Fruit fly (Drosophila melanogaster): Measurements from ENCODE around the gene Clp.

Gene Clp

DNA sequence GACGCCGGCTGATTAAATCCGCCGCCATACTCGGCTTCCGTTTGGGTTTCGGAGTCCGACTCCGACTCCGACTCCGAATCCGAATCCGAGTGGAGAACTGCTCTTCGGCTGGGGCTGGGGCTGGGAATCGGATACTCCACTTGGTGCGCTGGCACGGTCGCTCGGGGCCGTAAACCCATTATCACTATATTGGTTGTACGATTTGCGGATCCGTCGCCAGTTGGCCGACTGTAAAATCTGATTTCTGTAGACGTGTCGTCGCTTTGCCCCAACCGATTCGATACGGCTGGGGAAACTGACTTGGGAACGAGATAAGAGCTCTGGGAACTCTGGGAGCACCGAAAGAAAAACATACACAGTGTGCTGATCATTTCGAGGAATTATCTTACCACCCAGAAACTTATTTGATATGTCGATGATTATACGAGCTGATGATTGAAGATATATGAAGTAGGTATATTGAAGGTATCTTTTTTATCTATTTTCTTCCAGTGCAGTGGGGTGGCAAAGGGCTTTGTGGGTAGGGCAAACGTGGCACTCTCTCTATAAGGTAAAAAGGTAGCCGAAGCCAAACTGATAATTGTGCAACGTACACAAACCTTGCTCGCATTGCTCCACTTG is 38.2 kb downstream of the Clp start:
- TF ChIP-seq lov (optimal IDR thresholded peaks at IDR 0.05) (no peak), lov (GFP tag; IDR thresholded peaks at IDR 0.05) (no peak), CG10979 (tag; optimal IDR thresholded peaks at IDR 0.05) (peak; percentile 58), CG14441 (GFP tag; IDR thresholded peaks at IDR 0.05) (peak; percentile 67), esg (GFP tag; conservative IDR thresholded peaks at IDR 0.05) (peak; percentile 61), Hr51 (GFP tag; optimal IDR thresholded peaks at IDR 0.05) (peak in 1 of 2 experiments; percentile 55), CG18599 (GFP tag; optimal IDR thresholded peaks at IDR 0.05) (peak; percentile 42), eyg (GFP tag; optimal IDR thresholded peaks at IDR 0.05) (peak; percentile 20), br (optimal IDR thresholded peaks at IDR 0.05) (no peak), Rfx (GFP tag; IDR thresholded peaks at IDR 0.05) (peak; percentile 51), hkb (optimal IDR thresholded peaks at IDR 0.05) (no peak), hkb (GFP tag; IDR thresholded peaks at IDR 0.05) (peak; percentile 75), MESR4 (GFP tag; optimal IDR thresholded peaks at IDR 0.05) (no peak), CG3163 (GFP tag; optimal IDR thresholded peaks at IDR 0.05) (no peak), Neu2 (GFP tag; optimal IDR thresholded peaks at IDR 0.05; ENCODE audit: borderline replicate concordance) (no peak), schlank (tag; optimal IDR thresholded peaks at IDR 0.05) (no peak), Elba2 (GFP tag; optimal IDR thresholded peaks at IDR 0.05) (no peak), gem (tag; optimal IDR thresholded peaks at IDR 0.05) (peak; percentile 76), gfzf (GFP tag; optimal IDR thresholded peaks at IDR 0.05) (no peak), Awh (GFP tag; IDR thresholded peaks at IDR 0.05) (0 out of 2 replicates have a peak, but pooled peaks have one; percentile 32), TFAM (GFP tag; optimal IDR thresholded peaks at IDR 0.05) (no peak), CG9437 (GFP tag; optimal IDR thresholded peaks at IDR 0.05) (peak; percentile 9), CG14050 (GFP tag; IDR thresholded peaks at IDR 0.05) (no peak), Dp (GFP tag; optimal IDR thresholded peaks at IDR 0.05) (no peak), CG13123 (GFP tag; optimal IDR thresholded peaks at IDR 0.05) (no peak), CG13296 (GFP tag; optimal IDR thresholded peaks at IDR 0.05) (no peak), CG30403 (GFP tag; optimal IDR thresholded peaks at IDR 0.05) (peak; percentile 64), Nf-YC (tag; optimal IDR thresholded peaks at IDR 0.05) (no peak), sisA (GFP tag; IDR thresholded peaks at IDR 0.05) (peak; percentile 76), CG1603 (tag; optimal IDR thresholded peaks at IDR 0.05) (peak; percentile 82), repo (GFP tag; optimal IDR thresholded peaks at IDR 0.05) (no peak), CG8089 (GFP tag; optimal IDR thresholded peaks at IDR 0.05) (no peak), Chrac-16 (GFP tag; optimal IDR thresholded peaks at IDR 0.05) (peak; percentile 31), unpg (GFP tag; optimal IDR thresholded peaks at IDR 0.05) (peak; percentile 55), CG1024 (GFP tag; IDR thresholded peaks at IDR 0.05) (0 out of 2 replicates have a peak, but pooled peaks have one; percentile 23), CG2678 (tag; optimal IDR thresholded peaks at IDR 0.05) (peak; percentile 55), crc (GFP tag; optimal IDR thresholded peaks at IDR 0.05) (peak; percentile 38), CG9215 (GFP tag; IDR thresholded peaks at IDR 0.05) (no peak), CG6683 (GFP tag; optimal IDR thresholded peaks at IDR 0.05) (no peak), CG4730 (GFP tag; IDR thresholded peaks at IDR 0.05) (peak; percentile 53; the same call in 1 of the 2 replicates), CG4328 (GFP tag; optimal IDR thresholded peaks at IDR 0.05) (no peak), CG7987 (GFP tag; optimal IDR thresholded peaks at IDR 0.05) (no peak), ac (GFP tag; optimal IDR thresholded peaks at IDR 0.05) (no peak), CG4820 (GFP tag; optimal IDR thresholded peaks at IDR 0.05) (no peak), CG1233 (GFP tag; optimal IDR thresholded peaks at IDR 0.05) (peak; percentile 25), bcd (GFP tag; optimal IDR thresholded peaks at IDR 0.05) (no peak), CG17385 (GFP tag; optimal IDR thresholded peaks at IDR 0.05) (peak; percentile 72), gcm2 (GFP tag; optimal IDR thresholded peaks at IDR 0.05) (no peak), cg (GFP tag; optimal IDR thresholded peaks at IDR 0.05) (no peak), Fer2 (tag; optimal IDR thresholded peaks at IDR 0.05) (no peak), CG13775 (GFP tag; optimal IDR thresholded peaks at IDR 0.05) (no peak)
